Worm (Caenorhabditis elegans) whole organism, early embryonic: ENCODE measurements around the gene C50F4.1.

ENCODE experiments used
- ama-1 ChIP-seq: fragments of 150-350 bp; optimal IDR thresholded peaks from 2 replicates; lab custom pipeline; 2014
- ceh-36 ChIP-seq: sonication (generic microtip); optimal IDR thresholded peaks from 2 replicates; lab custom pipeline; 2016; ENCODE audit warnings: missing genetic modification characterization, inconsistent platforms, missing compliant biosample characterization
- hmg-4 ChIP-seq: fragments of 200-800 bp; sonication (Bioruptor generic); optimal IDR thresholded peaks from 2 replicates; lab custom pipeline; 2018; ENCODE audit warnings: mild to moderate bottlenecking, missing genetic modification characterization, missing compliant biosample characterization
- pes-1 ChIP-seq: fragments of 200-800 bp; sonication (Bioruptor generic); IDR thresholded peaks from 2 replicates; pipeline ENCODE4 v1.3.6; 2022; ENCODE audit warnings: missing genetic modification reagents, missing genetic modification characterization, missing compliant biosample characterization

DNA sequence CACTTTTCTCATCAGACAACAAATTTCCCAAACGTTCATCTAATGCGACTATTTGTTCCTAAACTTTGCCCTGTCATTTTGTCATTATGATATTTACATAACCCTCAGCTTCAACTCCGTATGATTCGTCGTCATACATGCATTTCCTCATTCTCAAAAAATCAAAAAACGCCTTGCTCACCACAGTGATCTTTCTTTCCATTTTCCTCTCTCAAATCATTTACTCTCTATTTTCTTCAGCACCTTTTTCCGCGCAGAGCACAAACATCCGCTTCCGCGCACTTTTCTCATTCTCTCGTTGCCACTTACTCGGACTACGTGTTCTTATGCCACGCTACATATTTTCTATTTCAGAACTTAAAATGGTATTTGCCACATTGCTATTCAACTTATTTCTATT, 50.4 kb downstream of the C50F4.1 start, which contains the start of gene F25B3.2:
- TF ChIP-seq hmg-4 (no peak), ama-1 (lab: Kevin White, UChicago) (no peak), pes-1 (GFP tag; lab: Robert Waterston, UW) (no peak), ceh-36 (tag; lab: Kevin White, UChicago) (no peak)
